Worm (Caenorhabditis elegans) whole organism, early embryonic: ENCODE results near the gene flp-1.

Experiments used
- B0310.2 ChIP-seq: sonication (generic microtip); optimal IDR thresholded peaks from 2 replicates; lab custom pipeline; 2016; ENCODE audit warnings: mild to moderate bottlenecking, missing genetic modification characterization, missing compliant biosample characterization
- ama-1 ChIP-seq: fragments of 150-350 bp; optimal IDR thresholded peaks from 2 replicates; lab custom pipeline; 2014
- flt-1 ChIP-seq: fragments of 200-800 bp; sonication (Bioruptor generic); IDR thresholded peaks from 2 replicates; pipeline ENCODE4 v1.3.6; 2022; ENCODE audit warnings: missing genetic modification characterization, missing compliant biosample characterization
- hmbx-1 ChIP-seq: sonication (generic microtip); optimal IDR thresholded peaks from 2 replicates; lab custom pipeline; 2016; ENCODE audit warnings: mild to moderate bottlenecking, missing genetic modification characterization, missing compliant biosample characterization
- hnd-1 ChIP-seq: sonication (generic microtip); optimal IDR thresholded peaks from 2 replicates; lab custom pipeline; 2016; ENCODE audit warnings: missing genetic modification characterization, missing compliant biosample characterization
- pes-1 ChIP-seq: fragments of 200-800 bp; sonication (Bioruptor generic); IDR thresholded peaks from 2 replicates; pipeline ENCODE4 v1.3.6; 2022; ENCODE audit warnings: missing genetic modification reagents, missing genetic modification characterization, missing compliant biosample characterization
- tbx-37 ChIP-seq: fragments of 200-800 bp; sonication (Bioruptor generic); conservative IDR thresholded peaks from 2 replicates; pipeline ENCODE4 v1.3.6; 2022; ENCODE audit warnings: missing genetic modification reagents, missing genetic modification characterization, missing compliant biosample characterization

- TF ChIP-seq flt-1 (no peak), tbx-37 (no peak), pes-1 (no peak), hnd-1 (tag; lab: Kevin White, UChicago) (no peak), hmbx-1 (tag; lab: Kevin White, UChicago) (no peak), B0310.2 (tag; lab: Kevin White, UChicago) (no peak), ama-1 (lab: Kevin White, UChicago) (no peak)
Measured at ce11 chrIV:9116452-9116851, 28.1 kb upstream of the flp-1 start.
